Worm (Caenorhabditis elegans) whole organism, mixed stage, embryonic: ENCODE data around the gene R04D3.3.

Experiments
- M03D4.4 ChIP-seq: sonication (generic microtip); optimal IDR thresholded peaks from 2 replicates; lab custom pipeline; 2017; ENCODE audit warnings: mild to moderate bottlenecking, missing genetic modification characterization, missing compliant biosample characterization
- ceh-39 ChIP-seq: fragments of 150-350 bp; optimal IDR thresholded peaks from 2 replicates; lab custom pipeline; 2014; ENCODE audit warnings: missing biosample characterization, missing genetic modification characterization
- flh-1 ChIP-seq: fragments of 200-800 bp; sonication (Bioruptor generic); optimal IDR thresholded peaks from 2 replicates; lab custom pipeline; 2018; ENCODE audit warnings: mild to moderate bottlenecking, missing genetic modification characterization, moderate library complexity, missing compliant biosample characterization
- nhr-237 ChIP-seq: fragments of 150-350 bp; optimal IDR thresholded peaks from 2 replicates; lab custom pipeline; 2014; ENCODE audit warnings: missing biosample characterization, missing genetic modification characterization
- nhr-76 ChIP-seq: sonication (generic microtip); optimal IDR thresholded peaks from 2 replicates; lab custom pipeline; 2017; ENCODE audit warnings: missing biosample characterization, missing genetic modification characterization
- unc-62 ChIP-seq: fragments of 150-350 bp; optimal IDR thresholded peaks from 2 replicates; lab custom pipeline; 2014; ENCODE audit warnings: missing biosample characterization, missing genetic modification reagents, missing genetic modification characterization

ce11 chrX:13339029-13339626 lies 48.7 kb upstream of the R04D3.3 start:
- TF ChIP-seq flh-1 (GFP tag; lab: Kevin White, UChicago) (no peak), M03D4.4 (tag; lab: Kevin White, UChicago) (no peak), unc-62 (no peak), nhr-237 (no peak), ceh-39 (tag; lab: Kevin White, UChicago) (no peak), nhr-76 (tag; lab: Kevin White, UChicago) (no peak)
